Worm (Caenorhabditis elegans): ENCODE results near the gene sdc-3.

ce11 chrV:15011560-15011959, 36.4 kb downstream of the sdc-3 start, which contains the start of gene nmr-2:
- TF ChIP-seq D2030.7 (GFP tag; IDR thresholded peaks at IDR 0.05) = no peak
- TF ChIP-seq F10E7.11 (tag; optimal IDR thresholded peaks at IDR 0.05) = no peak
- no peak for TF ChIP-seq pha-4 (tag; optimal IDR thresholded peaks at IDR 0.05)
- no peak for TF ChIP-seq egl-18 (GFP tag; IDR thresholded peaks at IDR 0.05)
- TF ChIP-seq nfya-1 (tag; optimal IDR thresholded peaks at IDR 0.05; ENCODE audit: borderline replicate concordance, insufficient read depth) = no peak
- TF ChIP-seq unc-62 (GFP tag; optimal IDR thresholded peaks at IDR 0.05) = no peak
- no peak for TF ChIP-seq ama-1 (optimal IDR thresholded peaks at IDR 0.05)
- TF ChIP-seq ama-1 (GFP tag; optimal IDR thresholded peaks at IDR 0.05) = no peak
- no peak for TF ChIP-seq snpc-1.3 (tag; optimal IDR thresholded peaks at IDR 0.05; ENCODE audit: insufficient read depth)
